Fruit fly (Drosophila melanogaster): ENCODE data around the gene CG16853.

CG16853 gene

dm6 chr2L:13530774-13531173, 11.3 kb upstream of the CG16853 start, which contains the start of gene CG33643:
Gene CG33643, plus strand, starts transcription at chr2L:13531074.
- TF ChIP-seq ss (GFP tag; optimal IDR thresholded peaks at IDR 0.05) (no peak), CG4318 (GFP tag; optimal IDR thresholded peaks at IDR 0.05) (no peak), CG7368 (GFP tag; optimal IDR thresholded peaks at IDR 0.05) (no peak), Sox102F (GFP tag; optimal IDR thresholded peaks at IDR 0.05) (no peak), svp (GFP tag) (no peak), fd85E (GFP tag; optimal IDR thresholded peaks at IDR 0.05) (no peak)

dm6 chr2L:13531785-13532184, 10.3 kb upstream of the CG16853 start, which contains the start of gene CG33644:
Gene CG33644, plus strand, starts transcription at chr2L:13532085.
- TF ChIP-seq CG31627 (GFP tag; optimal IDR thresholded peaks at IDR 0.05), result no peak
- TF ChIP-seq Smox (GFP tag; optimal IDR thresholded peaks at IDR 0.05), result no peak
- TF ChIP-seq lz (GFP tag; optimal IDR thresholded peaks at IDR 0.05), result no peak
- no peak for TF ChIP-seq salr (GFP tag; optimal IDR thresholded peaks at IDR 0.05)
- no peak for TF ChIP-seq CG4318 (GFP tag; optimal IDR thresholded peaks at IDR 0.05)
- no peak for TF ChIP-seq OdsH (GFP tag; optimal IDR thresholded peaks at IDR 0.05)
- no peak for TF ChIP-seq CG6854 (GFP tag; optimal IDR thresholded peaks at IDR 0.05)
- no peak for TF ChIP-seq Lpt (GFP tag; optimal IDR thresholded peaks at IDR 0.05)

dm6 chr2L:13532524-13532923, 9.5 kb upstream of the CG16853 start, which contains the start of gene CG33645:
Gene CG33645, plus strand, starts transcription at chr2L:13532824.
- TF ChIP-seq Eip75B (GFP tag; optimal IDR thresholded peaks at IDR 0.05), result no peak
- TF ChIP-seq Hr38 (GFP tag; optimal IDR thresholded peaks at IDR 0.05), result no peak
- no peak for TF ChIP-seq CG9139 (GFP tag; optimal IDR thresholded peaks at IDR 0.05)
- no peak for TF ChIP-seq CG8119 (GFP tag; IDR thresholded peaks at IDR 0.05)
- TF ChIP-seq CG6854 (GFP tag; optimal IDR thresholded peaks at IDR 0.05), result no peak
- TF ChIP-seq Blimp-1 (GFP tag; optimal IDR thresholded peaks at IDR 0.05), result no peak
- TF ChIP-seq eg (GFP tag; IDR thresholded peaks at IDR 0.05), result no peak
- no peak for TF ChIP-seq CG6163 (GFP tag; IDR thresholded peaks at IDR 0.05)

dm6 chr2L:13535678-13536077, 6.4 kb upstream of the CG16853 start, which contains the start of gene CG15638:
Gene CG15638, minus strand, starts transcription at chr2L:13535778.
- TF ChIP-seq Ets96B (tag; optimal IDR thresholded peaks at IDR 0.05) (no peak), fd59A (GFP tag; optimal IDR thresholded peaks at IDR 0.05) (no peak), CG6792 (GFP tag; optimal IDR thresholded peaks at IDR 0.05) (no peak), Ets21C (GFP tag; optimal IDR thresholded peaks at IDR 0.05) (no peak), Met (GFP tag; optimal IDR thresholded peaks at IDR 0.05) (no peak), net (GFP tag; optimal IDR thresholded peaks at IDR 0.05) (no peak), Blimp-1 (GFP tag; optimal IDR thresholded peaks at IDR 0.05) (no peak), salr (GFP tag; optimal IDR thresholded peaks at IDR 0.05) (no peak), spab (GFP tag; optimal IDR thresholded peaks at IDR 0.05) (no peak), CG8632 (GFP tag; optimal IDR thresholded peaks at IDR 0.05) (no peak), CG10631 (GFP tag; optimal IDR thresholded peaks at IDR 0.05) (no peak), CG11762 (GFP tag; optimal IDR thresholded peaks at IDR 0.05; ENCODE audit: insufficient read depth) (no peak), Hr38 (GFP tag; optimal IDR thresholded peaks at IDR 0.05) (no peak), Eip78C (GFP tag) (no peak), CG6854 (GFP tag; optimal IDR thresholded peaks at IDR 0.05) (no peak), Sox102F (GFP tag; optimal IDR thresholded peaks at IDR 0.05) (no peak)

dm6 chr2L:13540704-13541103, 1.4 kb upstream of the CG16853 start, which contains the start of gene CG16852:
Gene CG16852, plus strand, starts transcription at chr2L:13540751.
- no peak for TF ChIP-seq Eip75B (GFP tag; optimal IDR thresholded peaks at IDR 0.05)
- no peak for TF ChIP-seq acj6 (GFP tag; optimal IDR thresholded peaks at IDR 0.05)
- no peak for TF ChIP-seq svp (GFP tag)
- no peak for TF ChIP-seq CG9139 (GFP tag; optimal IDR thresholded peaks at IDR 0.05)
- no peak for TF ChIP-seq CG4318 (GFP tag; optimal IDR thresholded peaks at IDR 0.05)
- no peak for TF ChIP-seq fd85E (GFP tag; optimal IDR thresholded peaks at IDR 0.05)
- TF ChIP-seq CG10669 (GFP tag; optimal IDR thresholded peaks at IDR 0.05), result no peak
- no peak for TF ChIP-seq CG10631 (GFP tag; optimal IDR thresholded peaks at IDR 0.05)
- TF ChIP-seq dac (GFP tag; optimal IDR thresholded peaks at IDR 0.05), result no peak
- no peak for TF ChIP-seq CG8319 (GFP tag; optimal IDR thresholded peaks at IDR 0.05)
- TF ChIP-seq Hr39 (GFP tag; optimal IDR thresholded peaks at IDR 0.05), result no peak
- TF ChIP-seq Hr4 (GFP tag; optimal IDR thresholded peaks at IDR 0.05), result no peak
- no peak for TF ChIP-seq Hr38 (GFP tag; optimal IDR thresholded peaks at IDR 0.05)
- no peak for TF ChIP-seq pdm3 (GFP tag; optimal IDR thresholded peaks at IDR 0.05)
